Fruit fly (Drosophila melanogaster): Measurements from ENCODE around the gene side.

side gene

dm6 chr3R:27437308-27437707 is at the start of gene side:
Gene side, minus strand, starts transcription at chr3R:27437482.
- TF ChIP-seq Myc (optimal IDR thresholded peaks at IDR 0.05) = no peak

- no peak for TF ChIP-seq ttk (optimal IDR thresholded peaks at IDR 0.05)
- TF ChIP-seq Myc (optimal IDR thresholded peaks at IDR 0.05) = no peak
- TF ChIP-seq h (optimal IDR thresholded peaks at IDR 0.05) = no peak
- TF ChIP-seq Sin3A (optimal IDR thresholded peaks at IDR 0.05) = no peak
- no peak for TF ChIP-seq psq (optimal IDR thresholded peaks at IDR 0.05)
- no peak for TF ChIP-seq insv (optimal IDR thresholded peaks at IDR 0.05)
Measured at dm6 chr3R:27478375-27478774, 41.1 kb upstream of the side start, which contains the start of gene Cyp6a18. Gene Cyp6a18, plus strand, starts transcription at chr3R:27478675.

- TF ChIP-seq h (optimal IDR thresholded peaks at IDR 0.05) (no peak), insv (optimal IDR thresholded peaks at IDR 0.05) (no peak), ttk (optimal IDR thresholded peaks at IDR 0.05) (no peak), Myc (optimal IDR thresholded peaks at IDR 0.05) (no peak), psq (optimal IDR thresholded peaks at IDR 0.05) (no peak), Sin3A (optimal IDR thresholded peaks at IDR 0.05) (no peak)
Measured at dm6 chr3R:27477507-27477906, 40.2 kb upstream of the side start.

- TF ChIP-seq Myc (optimal IDR thresholded peaks at IDR 0.05) (no peak), psq (optimal IDR thresholded peaks at IDR 0.05) (no peak), insv (optimal IDR thresholded peaks at IDR 0.05) (no peak), ttk (optimal IDR thresholded peaks at IDR 0.05) (no peak), h (optimal IDR thresholded peaks at IDR 0.05) (no peak), Sin3A (optimal IDR thresholded peaks at IDR 0.05) (no peak)
Measured at dm6 chr3R:27463889-27464288, 26.6 kb upstream of the side start, which contains the start of gene CG13978. Gene CG13978, plus strand, starts transcription at chr3R:27464189.

- no peak for TF ChIP-seq ttk (optimal IDR thresholded peaks at IDR 0.05)
- no peak for TF ChIP-seq insv (optimal IDR thresholded peaks at IDR 0.05)
- no peak for TF ChIP-seq psq (optimal IDR thresholded peaks at IDR 0.05)
- no peak for TF ChIP-seq h (optimal IDR thresholded peaks at IDR 0.05)
- TF ChIP-seq Myc (optimal IDR thresholded peaks at IDR 0.05) = no peak
- no peak for TF ChIP-seq Sin3A (optimal IDR thresholded peaks at IDR 0.05)
Measured at dm6 chr3R:27462917-27463316, 25.6 kb upstream of the side start.

- no peak for TF ChIP-seq h (optimal IDR thresholded peaks at IDR 0.05)
Measured at dm6 chr3R:27445311-27445710, 8.0 kb upstream of the side start.

dm6 chr3R:27442483-27442979 is 5.2 kb upstream of the side start:
- TF ChIP-seq h (optimal IDR thresholded peaks at IDR 0.05) (no peak), psq (optimal IDR thresholded peaks at IDR 0.05) (no peak), insv (optimal IDR thresholded peaks at IDR 0.05) (no peak), ttk (optimal IDR thresholded peaks at IDR 0.05) (no peak), Sin3A (optimal IDR thresholded peaks at IDR 0.05) (no peak), Myc (optimal IDR thresholded peaks at IDR 0.05) (no peak)

dm6 chr3R:27441219-27441808 is 4.0 kb upstream of the side start:
- no peak for TF ChIP-seq psq (optimal IDR thresholded peaks at IDR 0.05)
- TF ChIP-seq insv (optimal IDR thresholded peaks at IDR 0.05) = no peak
- TF ChIP-seq Myc (optimal IDR thresholded peaks at IDR 0.05) = no peak
- TF ChIP-seq Sin3A (optimal IDR thresholded peaks at IDR 0.05) = no peak
- no peak for TF ChIP-seq h (optimal IDR thresholded peaks at IDR 0.05)

- no peak for TF ChIP-seq ttk (optimal IDR thresholded peaks at IDR 0.05)
- no peak for TF ChIP-seq insv (optimal IDR thresholded peaks at IDR 0.05)
- TF ChIP-seq Myc (optimal IDR thresholded peaks at IDR 0.05) = no peak
- no peak for TF ChIP-seq h (optimal IDR thresholded peaks at IDR 0.05)
- no peak for TF ChIP-seq psq (optimal IDR thresholded peaks at IDR 0.05)
- no peak for TF ChIP-seq Sin3A (optimal IDR thresholded peaks at IDR 0.05)
Measured at dm6 chr3R:27440628-27441027, 3.3 kb upstream of the side start, which contains the start of gene CG44290. Gene CG44290, minus strand, starts transcription at chr3R:27440944.

- TF ChIP-seq psq (optimal IDR thresholded peaks at IDR 0.05) (no peak), Sin3A (optimal IDR thresholded peaks at IDR 0.05) (no peak), ttk (optimal IDR thresholded peaks at IDR 0.05) (no peak), Myc (optimal IDR thresholded peaks at IDR 0.05) (no peak), insv (optimal IDR thresholded peaks at IDR 0.05) (no peak), h (optimal IDR thresholded peaks at IDR 0.05) (no peak)
Measured at dm6 chr3R:27440012-27440411, 2.7 kb upstream of the side start, which contains the start of gene CG43447. Gene CG43447, plus strand, starts transcription at chr3R:27440312.

- TF ChIP-seq h (optimal IDR thresholded peaks at IDR 0.05) (no peak), insv (optimal IDR thresholded peaks at IDR 0.05) (no peak), psq (optimal IDR thresholded peaks at IDR 0.05) (no peak), ttk (optimal IDR thresholded peaks at IDR 0.05) (no peak), Myc (optimal IDR thresholded peaks at IDR 0.05) (no peak), Sin3A (optimal IDR thresholded peaks at IDR 0.05) (no peak)
Measured at dm6 chr3R:27438370-27438769, 1.1 kb upstream of the side start.

- TF ChIP-seq ttk (optimal IDR thresholded peaks at IDR 0.05) (no peak), insv (optimal IDR thresholded peaks at IDR 0.05) (no peak), h (optimal IDR thresholded peaks at IDR 0.05) (no peak), Myc (optimal IDR thresholded peaks at IDR 0.05) (no peak)
Measured at dm6 chr3R:27426702-27427101, 10.6 kb downstream of the side start.

- TF ChIP-seq insv (optimal IDR thresholded peaks at IDR 0.05) = no peak
- no peak for TF ChIP-seq psq (optimal IDR thresholded peaks at IDR 0.05)
- no peak for TF ChIP-seq ttk (optimal IDR thresholded peaks at IDR 0.05)
- TF ChIP-seq Sin3A (optimal IDR thresholded peaks at IDR 0.05) = no peak
- no peak for TF ChIP-seq Myc (optimal IDR thresholded peaks at IDR 0.05)
- TF ChIP-seq h (optimal IDR thresholded peaks at IDR 0.05) = no peak
Measured at dm6 chr3R:27421810-27422209, 15.5 kb downstream of the side start.

All from Kc167 (cell line).